Worm (Caenorhabditis elegans): ENCODE results near the gene sdz-1.

Gene sdz-1

DNA sequence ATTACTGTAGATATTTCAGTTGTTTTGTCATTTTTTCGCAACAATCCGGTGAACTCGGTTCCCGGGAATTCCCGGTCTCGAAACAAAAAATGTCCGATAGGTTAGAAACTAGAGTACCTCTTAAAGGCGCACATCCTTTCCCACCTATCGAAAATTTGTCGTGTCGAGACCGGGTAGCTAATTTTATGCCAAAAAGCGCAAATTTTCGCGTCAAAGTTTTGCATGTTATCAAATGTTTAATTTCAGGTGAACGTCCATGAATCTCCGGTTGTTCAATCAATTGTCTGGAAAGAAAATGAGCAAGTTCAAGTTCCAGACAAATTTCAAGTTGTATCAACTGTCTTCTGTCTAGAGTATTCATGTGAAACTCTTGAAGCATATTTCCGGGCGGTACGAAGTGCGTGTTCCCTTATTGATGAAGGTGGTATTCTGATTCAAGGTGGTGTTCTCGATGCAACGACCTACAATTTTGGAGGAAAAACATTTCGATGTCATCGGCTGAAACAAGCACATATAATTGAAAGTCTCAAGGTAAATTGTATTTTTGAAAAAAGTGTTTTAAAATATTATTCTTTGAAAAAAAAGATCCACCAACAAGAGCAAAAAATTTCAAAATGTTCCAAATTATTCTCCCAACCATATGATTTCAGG is 14.4 kb downstream of the sdz-1 start:
- TF ChIP-seq nhr-19 (GFP tag; conservative IDR thresholded peaks at IDR 0.05) (no peak), mab-9 (GFP tag; IDR thresholded peaks at IDR 0.05) (no peak), F16B12.6 (tag; optimal IDR thresholded peaks at IDR 0.05) (no peak), C16A3.4 (tag; optimal IDR thresholded peaks at IDR 0.05) (no peak), nhr-76 (tag; optimal IDR thresholded peaks at IDR 0.05) (no peak), nhr-85 (tag) (no peak), lin-14 (GFP tag; optimal IDR thresholded peaks at IDR 0.05) (no peak), lin-35 (GFP tag; optimal IDR thresholded peaks at IDR 0.05) (no peak), C04F5.9 (tag; optimal IDR thresholded peaks at IDR 0.05) (no peak)

DNA sequence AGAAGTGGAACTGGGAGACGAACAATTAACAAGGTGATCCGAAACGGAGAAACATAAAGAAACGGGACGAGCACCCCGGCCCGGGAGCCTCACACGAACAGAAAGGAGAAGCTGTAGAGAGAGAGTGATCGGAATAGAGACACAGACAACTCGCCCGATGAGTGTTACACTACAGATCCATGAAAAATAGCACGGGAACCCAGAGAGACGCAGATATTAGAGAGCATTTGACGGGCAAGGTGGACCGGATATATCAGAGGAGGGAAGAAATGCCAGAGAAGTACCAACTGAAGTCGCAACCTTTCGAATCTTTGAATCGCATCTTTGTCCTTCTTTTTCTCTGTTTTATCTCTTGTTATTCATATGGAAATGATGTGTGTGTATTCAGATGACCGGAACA is 15.7 kb downstream of the sdz-1 start, which contains the start of gene anmt-1:
Gene anmt-1, plus strand, starts transcription at position 388 of the 400 bp plus-strand sequence.
- no peak for TF ChIP-seq C04F5.9 (tag; optimal IDR thresholded peaks at IDR 0.05)
- TF ChIP-seq snu-23 (GFP tag; optimal IDR thresholded peaks at IDR 0.05), result peak; percentile 12
- peak; percentile 57 for TF ChIP-seq rnt-1 (tag; optimal IDR thresholded peaks at IDR 0.05)
- no peak for TF ChIP-seq Y116A8C.19 (tag; optimal IDR thresholded peaks at IDR 0.05; ENCODE audit: borderline replicate concordance)
- TF ChIP-seq swsn-7 (tag; optimal IDR thresholded peaks at IDR 0.05), result no peak
- TF ChIP-seq lin-14 (GFP tag; optimal IDR thresholded peaks at IDR 0.05), result peak; percentile 59
- no peak for TF ChIP-seq dpl-1 (GFP tag; optimal IDR thresholded peaks at IDR 0.05)
- TF ChIP-seq mef-2 (tag; optimal IDR thresholded peaks at IDR 0.05), result no peak
- peak; percentile 36 for TF ChIP-seq nhr-71 (tag; optimal IDR thresholded peaks at IDR 0.05)
- peak in 1 of 2 experiments; percentile 10 for TF ChIP-seq efl-1 (optimal IDR thresholded peaks at IDR 0.05)
- no peak for TF ChIP-seq efl-1 (GFP tag; optimal IDR thresholded peaks at IDR 0.05 in 1 of 2)
- TF ChIP-seq lin-35 (GFP tag; optimal IDR thresholded peaks at IDR 0.05), result no peak

- peak; percentile 22 for TF ChIP-seq blmp-1 (tag; optimal IDR thresholded peaks at IDR 0.05)
- no peak for TF ChIP-seq sup-37 (GFP tag; optimal IDR thresholded peaks at IDR 0.05)
- TF ChIP-seq zag-1 (tag; optimal IDR thresholded peaks at IDR 0.05), result no peak
- peak; percentile 42 for TF ChIP-seq nhr-71 (tag; optimal IDR thresholded peaks at IDR 0.05)
- TF ChIP-seq fkh-8 (tag; optimal IDR thresholded peaks at IDR 0.05), result peak; percentile 11
- no peak for TF ChIP-seq vab-15 (tag; optimal IDR thresholded peaks at IDR 0.05)
- peak; percentile 38 for TF ChIP-seq lir-3 (tag; optimal IDR thresholded peaks at IDR 0.05; ENCODE audit: poor library complexity)
- no peak for TF ChIP-seq fkh-10 (GFP tag; optimal IDR thresholded peaks at IDR 0.05)
- TF ChIP-seq ceh-88 (GFP tag; IDR thresholded peaks at IDR 0.05), result no peak
- TF ChIP-seq dpl-1 (GFP tag; optimal IDR thresholded peaks at IDR 0.05), result peak in 1 of 3 experiments; percentile 36
- TF ChIP-seq ceh-90 (tag; optimal IDR thresholded peaks at IDR 0.05), result peak; percentile 60
- peak; percentile 35 for TF ChIP-seq nhr-90 (tag; optimal IDR thresholded peaks at IDR 0.05; ENCODE audit: poor library complexity)
- peak in 1 of 2 experiments; percentile 32 for TF ChIP-seq lin-35 (GFP tag; optimal IDR thresholded peaks at IDR 0.05)
- peak; percentile 82 for TF ChIP-seq lin-14 (GFP tag; optimal IDR thresholded peaks at IDR 0.05)
- TF ChIP-seq swsn-7 (tag; optimal IDR thresholded peaks at IDR 0.05), result peak; percentile 5
- TF ChIP-seq skn-1 (tag; optimal IDR thresholded peaks at IDR 0.05), result peak; percentile 16
- TF ChIP-seq unc-98 (GFP tag; IDR thresholded peaks at IDR 0.05), result 0 out of 2 replicates have a peak, but pooled peaks have one; percentile 13
- peak; percentile 28 for TF ChIP-seq snu-23 (GFP tag; optimal IDR thresholded peaks at IDR 0.05)
- peak; percentile 77 for TF ChIP-seq rnt-1 (tag; optimal IDR thresholded peaks at IDR 0.05)
- no peak for TF ChIP-seq C16A3.4 (tag; optimal IDR thresholded peaks at IDR 0.05)
- peak; percentile 0 to 40 for TF ChIP-seq efl-1 (optimal IDR thresholded peaks at IDR 0.05)
- TF ChIP-seq efl-1 (GFP tag; optimal IDR thresholded peaks at IDR 0.05 in 1 of 2), result peak; percentile 36 to 42
- peak in 1 of 2 experiments; percentile 14 for TF ChIP-seq ztf-11 (tag; optimal IDR thresholded peaks at IDR 0.05)
- TF ChIP-seq lsy-2 (tag; optimal IDR thresholded peaks at IDR 0.05), result peak; percentile 7 to 33
- peak; percentile 3 for TF ChIP-seq dsc-1 (tag; optimal IDR thresholded peaks at IDR 0.05)
- TF ChIP-seq mep-1 (tag; optimal IDR thresholded peaks at IDR 0.05), result peak; percentile 44
- peak; percentile 45 for TF ChIP-seq nhr-47 (tag; optimal IDR thresholded peaks at IDR 0.05)
These were observed 16.4 kb downstream of the sdz-1 start, which contains the start of gene fli-1 for ce11 chrIII:8683679-8684263. Gene fli-1, minus strand, starts transcription at chrIII:8683736.
